Worm (Caenorhabditis elegans): ENCODE data around the gene C15B12.3.

DNA sequence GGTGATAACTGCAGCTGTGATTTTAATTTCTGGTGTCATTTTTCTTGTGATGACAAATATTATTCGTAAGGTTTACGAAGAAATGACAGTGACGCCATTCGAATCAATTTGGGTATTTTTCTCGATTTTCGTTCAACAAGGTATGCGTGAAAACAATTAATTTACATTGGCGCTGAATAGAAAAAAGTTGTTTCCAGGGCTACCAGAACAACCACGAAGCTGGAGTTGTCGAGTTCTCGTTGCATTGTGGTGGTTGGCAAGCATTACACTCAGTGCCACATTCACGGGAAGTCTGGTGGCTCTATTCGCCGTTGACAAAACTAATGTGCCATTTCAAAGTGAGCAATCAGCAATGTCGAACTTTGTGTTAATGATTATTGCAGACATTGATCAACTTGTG lies 40.4 kb upstream of the C15B12.3 start:
- TF ChIP-seq cog-1 (tag; optimal IDR thresholded peaks at IDR 0.05) (no peak), ztf-23 (GFP tag; IDR thresholded peaks at IDR 0.05) (no peak), klf-2 (GFP tag; conservative IDR thresholded peaks at IDR 0.05) (no peak)

Measured in whole organism, midembryonic.